Worm (Caenorhabditis elegans) whole organism, mixed stage, embryonic: ENCODE data around the gene str-31.

Experiments used
- M03D4.4 ChIP-seq: sonication (generic microtip); optimal IDR thresholded peaks from 2 replicates; lab custom pipeline; 2017; ENCODE audit warnings: mild to moderate bottlenecking, missing genetic modification characterization, missing compliant biosample characterization
- blmp-1 ChIP-seq: fragments of 150-350 bp; optimal IDR thresholded peaks from 2 replicates; lab custom pipeline; 2014; ENCODE audit warnings: missing biosample characterization, missing genetic modification characterization
- ceh-39 ChIP-seq: fragments of 150-350 bp; optimal IDR thresholded peaks from 2 replicates; lab custom pipeline; 2014; ENCODE audit warnings: missing biosample characterization, missing genetic modification characterization
- cnd-1 ChIP-seq: fragments of 200-800 bp; sonication (Bioruptor generic); optimal IDR thresholded peaks from 2 replicates; lab custom pipeline; 2018; ENCODE audit warnings: mild to moderate bottlenecking, missing genetic modification characterization, missing compliant biosample characterization
- drap-1 ChIP-seq: fragments of 200-800 bp; sonication (Bioruptor generic); optimal IDR thresholded peaks from 3 replicates; lab custom pipeline; 2018; ENCODE audit warnings: mild to moderate bottlenecking, missing genetic modification characterization, missing compliant biosample characterization
- elt-1 ChIP-seq: sonication (generic microtip); optimal IDR thresholded peaks from 2 replicates; lab custom pipeline; 2017; ENCODE audit warnings: missing genetic modification characterization, mild to moderate bottlenecking, missing compliant biosample characterization, antibody characterized with exemption, moderate library complexity, borderline replicate concordance; ENCODE audit not compliant: insufficient read depth
- elt-3 ChIP-seq: fragments of 150-350 bp; optimal IDR thresholded peaks from 2 replicates; lab custom pipeline; 2014; ENCODE audit warnings: missing biosample characterization, missing genetic modification characterization
- flh-1 ChIP-seq: fragments of 200-800 bp; sonication (Bioruptor generic); optimal IDR thresholded peaks from 2 replicates; lab custom pipeline; 2018; ENCODE audit warnings: mild to moderate bottlenecking, missing genetic modification characterization, moderate library complexity, missing compliant biosample characterization
- lin-13 ChIP-seq: fragments of 150-350 bp; optimal IDR thresholded peaks from 2 replicates; lab custom pipeline; 2014; ENCODE audit warnings: missing biosample characterization, missing genetic modification characterization
- lin-32 ChIP-seq: fragments of 200-800 bp; sonication (Bioruptor generic); optimal IDR thresholded peaks from 2 replicates; lab custom pipeline; 2018; ENCODE audit warnings: mild to moderate bottlenecking, missing genetic modification characterization, missing compliant biosample characterization
- mab-5 ChIP-seq: fragments of 150-350 bp; optimal IDR thresholded peaks from 2 replicates; lab custom pipeline; 2014; ENCODE audit warnings: missing biosample characterization, missing genetic modification characterization
- mep-1 ChIP-seq: fragments of 150-350 bp; optimal IDR thresholded peaks from 2 replicates; lab custom pipeline; 2017; ENCODE audit warnings: missing biosample characterization, missing genetic modification reagents, missing genetic modification characterization, inconsistent platforms
- mls-2 ChIP-seq: sonication (generic microtip); optimal IDR thresholded peaks from 2 replicates; lab custom pipeline; 2016; ENCODE audit warnings: mild to moderate bottlenecking, missing genetic modification characterization, moderate library complexity, missing compliant biosample characterization
- nhr-12 ChIP-seq: fragments of 150-350 bp; optimal IDR thresholded peaks from 2 replicates; lab custom pipeline; 2014; ENCODE audit warnings: missing biosample characterization, missing genetic modification characterization
- nhr-2 ChIP-seq: fragments of 150-350 bp; optimal IDR thresholded peaks from 2 replicates; lab custom pipeline; 2014; ENCODE audit warnings: missing biosample characterization, missing genetic modification characterization
- nhr-237 ChIP-seq: fragments of 150-350 bp; optimal IDR thresholded peaks from 2 replicates; lab custom pipeline; 2014; ENCODE audit warnings: missing biosample characterization, missing genetic modification characterization
- nhr-28 ChIP-seq: fragments of 150-350 bp; optimal IDR thresholded peaks from 2 replicates; lab custom pipeline; 2014; ENCODE audit warnings: missing biosample characterization, missing genetic modification characterization
- nhr-76 ChIP-seq: sonication (generic microtip); optimal IDR thresholded peaks from 2 replicates; lab custom pipeline; 2017; ENCODE audit warnings: missing biosample characterization, missing genetic modification characterization
- pha-4 ChIP-seq: fragments of 150-350 bp; optimal IDR thresholded peaks from 2 replicates; lab custom pipeline; 2018; ENCODE audit warnings: missing biosample characterization, missing genetic modification reagents, missing genetic modification characterization
- sem-2 ChIP-seq: fragments of 200-800 bp; sonication (Bioruptor generic); optimal IDR thresholded peaks from 2 replicates; lab custom pipeline; 2018; ENCODE audit warnings: mild to moderate bottlenecking, missing genetic modification characterization, missing compliant biosample characterization
- snpc-4 ChIP-seq: fragments of 150-350 bp; optimal IDR thresholded peaks from 2 replicates; lab custom pipeline; 2014; ENCODE audit warnings: missing biosample characterization, missing genetic modification characterization
- sptf-1 ChIP-seq: sonication (generic microtip); optimal IDR thresholded peaks from 2 replicates; lab custom pipeline; 2017; ENCODE audit warnings: mild to moderate bottlenecking, missing genetic modification characterization, moderate library complexity, missing compliant biosample characterization
- tbx-8 ChIP-seq: fragments of 200-800 bp; sonication (Bioruptor generic); optimal IDR thresholded peaks from 2 replicates; lab custom pipeline; 2018; ENCODE audit warnings: mild to moderate bottlenecking, missing genetic modification characterization, moderate library complexity, missing compliant biosample characterization
- unc-120 ChIP-seq: sonication (generic microtip); optimal IDR thresholded peaks from 2 replicates; lab custom pipeline; 2017; ENCODE audit warnings: missing genetic modification characterization, missing compliant biosample characterization; ENCODE audit not compliant: poor library complexity, severe bottlenecking
- unc-39 ChIP-seq: fragments of 150-350 bp; optimal IDR thresholded peaks from 2 replicates; lab custom pipeline; 2014; ENCODE audit warnings: missing biosample characterization, missing genetic modification characterization
- unc-62 ChIP-seq: fragments of 150-350 bp; optimal IDR thresholded peaks from 2 replicates; lab custom pipeline; 2014; ENCODE audit warnings: missing biosample characterization, missing genetic modification reagents, missing genetic modification characterization
- zip-8 ChIP-seq: fragments of 150-350 bp; optimal IDR thresholded peaks from 2 replicates; lab custom pipeline; 2014; ENCODE audit warnings: missing biosample characterization, missing genetic modification characterization
- ztf-11 ChIP-seq: fragments of 150-350 bp; optimal IDR thresholded peaks from 2 replicates; lab custom pipeline; 2014; ENCODE audit warnings: missing biosample characterization, missing genetic modification characterization

str-31 gene

ce11 chrV:7508566-7509044, at the start of gene str-31, which contains the start of gene nhr-172:
TSS of gene str-31 (minus strand) at chrV:7508666.
TSS of gene nhr-172 (plus strand) at chrV:7508994.
- TF ChIP-seq unc-62 (GFP tag; lab: Kevin White, UChicago) = peak; percentile 19
- no peak for TF ChIP-seq tbx-8 (GFP tag; lab: Kevin White, UChicago)
- TF ChIP-seq pha-4 (tag; lab: Kevin White, UChicago) = no peak

- TF ChIP-seq snpc-4 (tag; lab: Kevin White, UChicago) = no peak
- no peak for TF ChIP-seq ceh-39 (tag; lab: Kevin White, UChicago)
- no peak for TF ChIP-seq nhr-237
- no peak for TF ChIP-seq mab-5 (tag; lab: Kevin White, UChicago)
- TF ChIP-seq drap-1 (GFP tag; lab: Kevin White, UChicago) = no peak
- no peak for TF ChIP-seq cnd-1 (tag; lab: Kevin White, UChicago)
- TF ChIP-seq unc-39 = no peak
- no peak for TF ChIP-seq lin-32 (GFP tag; lab: Kevin White, UChicago)
- TF ChIP-seq sptf-1 (tag; lab: Kevin White, UChicago) = no peak
- TF ChIP-seq tbx-8 (GFP tag; lab: Kevin White, UChicago) = no peak
- TF ChIP-seq flh-1 (GFP tag; lab: Kevin White, UChicago) = no peak
- no peak for TF ChIP-seq unc-120
Measured at ce11 chrV:7555875-7556274, 47.4 kb upstream of the str-31 start.

- no peak for TF ChIP-seq flh-1 (GFP tag; lab: Kevin White, UChicago)
- TF ChIP-seq unc-120 = no peak
- no peak for TF ChIP-seq nhr-12 (tag; lab: Kevin White, UChicago)
- no peak for TF ChIP-seq mls-2
- TF ChIP-seq, all 35 proteins: peak for 0
Measured at ce11 chrV:7553873-7554362, 45.5 kb upstream of the str-31 start, which contains the start of gene ttr-10. TSS of gene ttr-10 (minus strand) at chrV:7553923.

- TF ChIP-seq tbx-8 (GFP tag; lab: Kevin White, UChicago) (no peak), ztf-11 (tag; lab: Kevin White, UChicago) (no peak), mls-2 (no peak), nhr-76 (tag; lab: Kevin White, UChicago) (no peak), lin-13 (no peak), zip-8 (no peak), pha-4 (tag; lab: Kevin White, UChicago) (no peak), unc-120 (no peak), sptf-1 (tag; lab: Kevin White, UChicago) (no peak), M03D4.4 (no peak)
Measured at ce11 chrV:7551821-7552220, 43.4 kb upstream of the str-31 start, which contains the start of gene F19F10.3. TSS of gene F19F10.3 (plus strand) at chrV:7552121.

ce11 chrV:7548017-7548416, 39.6 kb upstream of the str-31 start:
- TF ChIP-seq sem-2 (GFP tag; lab: Kevin White, UChicago) (no peak), zip-8 (no peak), nhr-237 (no peak), nhr-28 (tag; lab: Kevin White, UChicago) (no peak), M03D4.4 (no peak), nhr-2 (tag; lab: Kevin White, UChicago) (no peak), mls-2 (no peak), ceh-39 (tag; lab: Kevin White, UChicago) (no peak), nhr-12 (tag; lab: Kevin White, UChicago) (no peak), drap-1 (GFP tag; lab: Kevin White, UChicago) (no peak), nhr-76 (tag; lab: Kevin White, UChicago) (no peak), unc-120 (no peak)

- no peak for TF ChIP-seq nhr-237
Measured at ce11 chrV:7547479-7547878, 39.0 kb upstream of the str-31 start, which contains the start of gene ftn-1. TSS of gene ftn-1 (minus strand) at chrV:7547579.

ce11 chrV:7545187-7545586, 36.7 kb upstream of the str-31 start, which contains the start of the genes C54F6.19 and nhx-3:
TSS of gene C54F6.19 (plus strand) at chrV:7545487.
TSS of gene nhx-3 (minus strand) at chrV:7545523.
- no peak for TF ChIP-seq mep-1
- no peak for TF ChIP-seq sem-2 (GFP tag; lab: Kevin White, UChicago)
- TF ChIP-seq blmp-1 (tag; lab: Kevin White, UChicago) = no peak
- TF ChIP-seq tbx-8 (GFP tag; lab: Kevin White, UChicago) = no peak
- no peak for TF ChIP-seq elt-1 (tag; lab: Kevin White, UChicago)
- TF ChIP-seq nhr-237 = no peak
- TF ChIP-seq mab-5 (tag; lab: Kevin White, UChicago) = no peak
- TF ChIP-seq pha-4 (tag; lab: Kevin White, UChicago) = no peak
- TF ChIP-seq zip-8 = no peak
- TF ChIP-seq elt-3 (tag; lab: Kevin White, UChicago) = no peak
- TF ChIP-seq unc-62 (GFP tag; lab: Kevin White, UChicago) = no peak
- no peak for TF ChIP-seq flh-1 (GFP tag; lab: Kevin White, UChicago)
- no peak for TF ChIP-seq snpc-4 (tag; lab: Kevin White, UChicago)
- TF ChIP-seq nhr-2 (tag; lab: Kevin White, UChicago) = no peak
- no peak for TF ChIP-seq drap-1 (GFP tag; lab: Kevin White, UChicago)
- no peak for TF ChIP-seq nhr-76 (tag; lab: Kevin White, UChicago)
